Worm (Caenorhabditis elegans): ENCODE data around the gene gck-1.

DNA sequence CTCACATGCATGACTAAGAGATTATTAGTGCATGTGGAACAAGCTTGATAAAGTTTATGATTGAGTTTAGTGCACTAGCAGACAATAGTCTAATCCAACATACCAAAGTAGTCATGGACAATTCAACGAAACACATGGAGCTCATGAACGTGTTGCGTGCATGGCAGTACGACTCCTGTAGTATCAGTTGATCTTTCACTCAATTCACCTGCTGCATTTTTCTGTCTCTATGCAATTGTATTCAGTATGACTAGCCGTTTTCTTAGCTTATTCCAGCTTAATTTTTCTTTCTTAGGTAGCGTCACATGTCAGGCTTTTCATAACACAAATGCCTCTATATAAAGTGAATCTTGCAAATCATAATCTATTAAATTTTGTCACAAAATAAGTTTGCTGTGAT lies 55.7 kb downstream of the gck-1 start, which contains the start of gene srx-1:
- TF ChIP-seq elt-3 (tag; optimal IDR thresholded peaks at IDR 0.05) (no peak), daf-12 (tag; optimal IDR thresholded peaks at IDR 0.05) (no peak), snpc-4 (tag; optimal IDR thresholded peaks at IDR 0.05) (no peak), sea-2 (GFP tag; optimal IDR thresholded peaks at IDR 0.05) (no peak), ztf-11 (tag; optimal IDR thresholded peaks at IDR 0.05) (no peak), fkh-10 (GFP tag; optimal IDR thresholded peaks at IDR 0.05) (no peak)
